Fruit fly (Drosophila melanogaster) whole organism, embryonic: ENCODE data around the gene CG6163.

Experiments used
- Asciz ChIP-seq: fragments of 200-800 bp; sonication (Bioruptor generic); optimal IDR thresholded peaks from 2 replicates; lab custom pipeline; 2017; ENCODE audit warnings: missing biosample characterization, mild to moderate bottlenecking, missing genetic modification characterization, missing genetic modification reagents
- Bgb ChIP-seq: fragments of 200-800 bp; sonication (Bioruptor generic); IDR thresholded peaks from 2 replicates; pipeline ENCODE4 v1.3.6; 2022; ENCODE audit warnings: missing biosample characterization, missing genetic modification characterization; ENCODE audit not compliant: partially characterized antibody
- C15 ChIP-seq: fragments of 200-800 bp; sonication (Bioruptor generic); IDR thresholded peaks from 3 replicates; pipeline ENCODE4 v1.3.6; 2022; ENCODE audit warnings: missing biosample characterization, missing genetic modification characterization
- CG10147 ChIP-seq: fragments of 200-800 bp; sonication (Bioruptor generic); optimal IDR thresholded peaks from 2 replicates; lab custom pipeline; 2019; ENCODE audit warnings: missing biosample characterization, mild to moderate bottlenecking, missing genetic modification characterization, moderate library complexity
- CG10979 ChIP-seq: fragments of 200-800 bp; sonication (Bioruptor generic); optimal IDR thresholded peaks from 2 replicates; lab custom pipeline; 2018; ENCODE audit warnings: missing biosample characterization, mild to moderate bottlenecking, missing genetic modification characterization, moderate library complexity
- CG12236 ChIP-seq: fragments of 200-800 bp; sonication (Bioruptor generic); optimal IDR thresholded peaks from 2 replicates; lab custom pipeline; 2016; ENCODE audit warnings: missing biosample characterization, missing genetic modification characterization
- CG12744 ChIP-seq: fragments of 200-800 bp; sonication (Bioruptor generic); optimal IDR thresholded peaks from 2 replicates; lab custom pipeline; 2016; ENCODE audit warnings: missing biosample characterization, missing genetic modification characterization
- CG13123 ChIP-seq: fragments of 200-800 bp; sonication (Bioruptor generic); optimal IDR thresholded peaks from 2 replicates; lab custom pipeline; 2016; ENCODE audit warnings: missing biosample characterization, missing genetic modification characterization
- CG1529 ChIP-seq: fragments of 200-800 bp; sonication (Bioruptor generic); optimal IDR thresholded peaks from 3 replicates; lab custom pipeline; 2018; ENCODE audit warnings: missing biosample characterization, missing genetic modification characterization
- CG15514 ChIP-seq: fragments of 200-800 bp; sonication (Bioruptor generic); optimal IDR thresholded peaks from 3 replicates; lab custom pipeline; 2017; ENCODE audit warnings: missing biosample characterization, missing genetic modification characterization, mild to moderate bottlenecking, moderate library complexity, missing genetic modification reagents
- CG15601 ChIP-seq: fragments of 200-800 bp; sonication (Bioruptor generic); optimal IDR thresholded peaks from 3 replicates; lab custom pipeline; 2019; ENCODE audit warnings: missing biosample characterization, mild to moderate bottlenecking, missing genetic modification characterization, moderate library complexity
- CG17328 ChIP-seq: fragments of 200-800 bp; sonication (Bioruptor generic); IDR thresholded peaks from 2 replicates; pipeline ENCODE4 v1.3.6; 2022; ENCODE audit warnings: missing biosample characterization, missing genetic modification characterization
- CG17361 ChIP-seq: fragments of 200-800 bp; sonication (Bioruptor generic); IDR thresholded peaks from 3 replicates; pipeline ENCODE4 v1.3.6; 2022; ENCODE audit warnings: missing biosample characterization, missing genetic modification characterization
- CG33557 ChIP-seq: fragments of 200-800 bp; sonication (Bioruptor generic); optimal IDR thresholded peaks from 2 replicates; lab custom pipeline; 2019; ENCODE audit warnings: missing biosample characterization, mild to moderate bottlenecking, missing genetic modification characterization, moderate library complexity
- CG4424 ChIP-seq: fragments of 200-800 bp; sonication (Bioruptor generic); optimal IDR thresholded peaks from 3 replicates; lab custom pipeline; 2016; ENCODE audit warnings: missing biosample characterization, missing genetic modification characterization
- CG5245 ChIP-seq: fragments of 200-800 bp; sonication (Bioruptor generic); optimal IDR thresholded peaks from 3 replicates; lab custom pipeline; 2016; ENCODE audit warnings: missing biosample characterization, missing genetic modification characterization
- CG7839 ChIP-seq: fragments of 200-800 bp; sonication (Bioruptor generic); optimal IDR thresholded peaks from 3 replicates; lab custom pipeline; 2018; ENCODE audit warnings: missing biosample characterization, mild to moderate bottlenecking, missing genetic modification characterization, moderate library complexity
- CG7928 ChIP-seq: fragments of 200-800 bp; sonication (Bioruptor generic); optimal IDR thresholded peaks from 2 replicates; lab custom pipeline; 2017; ENCODE audit warnings: missing biosample characterization, mild to moderate bottlenecking, missing genetic modification characterization
- CG9215 ChIP-seq: fragments of 200-800 bp; sonication (Bioruptor generic); IDR thresholded peaks from 2 replicates; pipeline ENCODE4 v1.3.6; 2022; ENCODE audit warnings: missing biosample characterization, missing genetic modification characterization
- CG9609 ChIP-seq: fragments of 200-800 bp; sonication (Bioruptor generic); optimal IDR thresholded peaks from 3 replicates; lab custom pipeline; 2016; ENCODE audit warnings: missing biosample characterization, missing genetic modification characterization
- CG9727 ChIP-seq: fragments of 200-800 bp; sonication (Bioruptor generic); optimal IDR thresholded peaks from 3 replicates; lab custom pipeline; 2017; ENCODE audit warnings: missing biosample characterization, mild to moderate bottlenecking, missing genetic modification characterization
- CG9932 ChIP-seq: fragments of 200-800 bp; sonication (Bioruptor generic); IDR thresholded peaks from 2 replicates; pipeline ENCODE4 v1.3.6; 2022; ENCODE audit warnings: missing biosample characterization, missing genetic modification characterization
- Chrac-16 ChIP-seq: fragments of 200-800 bp; sonication (Bioruptor generic); optimal IDR thresholded peaks from 3 replicates; lab custom pipeline; 2016; ENCODE audit warnings: missing biosample characterization, missing genetic modification characterization
- HLH54F ChIP-seq: fragments of 200-800 bp; sonication (Bioruptor generic); optimal IDR thresholded peaks from 3 replicates; lab custom pipeline; 2016; ENCODE audit warnings: missing biosample characterization, missing genetic modification characterization
- HmgD ChIP-seq: fragments of 200-800 bp; sonication (Bioruptor generic); optimal IDR thresholded peaks from 3 replicates; lab custom pipeline; 2016; ENCODE audit warnings: missing biosample characterization, missing genetic modification characterization
- Meics ChIP-seq: fragments of 200-800 bp; sonication (Bioruptor generic); optimal IDR thresholded peaks from 2 replicates; lab custom pipeline; 2017; ENCODE audit warnings: missing biosample characterization, mild to moderate bottlenecking, missing genetic modification characterization
- Opbp ChIP-seq: fragments of 200-800 bp; sonication (Bioruptor generic); IDR thresholded peaks from 3 replicates; pipeline ENCODE4 v1.3.6; 2022; ENCODE audit warnings: missing biosample characterization, missing genetic modification characterization; ENCODE audit not compliant: partially characterized antibody
- Rx ChIP-seq: fragments of 200-800 bp; sonication (Bioruptor generic); IDR thresholded peaks from 2 replicates; pipeline ENCODE4 v1.3.6; 2022; ENCODE audit warnings: missing biosample characterization, missing genetic modification characterization
- ab ChIP-seq: fragments of 200-800 bp; sonication (Bioruptor generic); optimal IDR thresholded peaks from 2 replicates; lab custom pipeline; 2016; ENCODE audit warnings: missing biosample characterization, missing genetic modification characterization
- ap ChIP-seq: fragments of 200-800 bp; sonication (Bioruptor generic); IDR thresholded peaks from 2 replicates; pipeline ENCODE4 v1.3.6; 2022; ENCODE audit warnings: missing biosample characterization, missing genetic modification characterization
- chif ChIP-seq, 2 experiments: fragments of 200-800 bp; sonication (Bioruptor generic); optimal IDR thresholded peaks; 3 replicates each; lab custom pipeline; 2016; ENCODE audit warnings: missing biosample characterization in 2 of 2, missing genetic modification characterization in 2 of 2
- chm ChIP-seq: fragments of 200-800 bp; sonication (Bioruptor generic); IDR thresholded peaks from 2 replicates; pipeline ENCODE4 v1.3.6; 2022; ENCODE audit warnings: missing biosample characterization, missing genetic modification characterization
- crol ChIP-seq: fragments of 200-800 bp; sonication (Bioruptor generic); IDR thresholded peaks from 2 replicates; pipeline ENCODE4 v1.3.6; 2022; ENCODE audit warnings: missing biosample characterization, missing genetic modification characterization
- dimm ChIP-seq: fragments of 200-800 bp; sonication (Bioruptor generic); IDR thresholded peaks from 2 replicates; pipeline ENCODE4 v1.3.6; 2022; ENCODE audit warnings: missing biosample characterization, missing genetic modification characterization
- exex ChIP-seq: fragments of 200-800 bp; sonication (Bioruptor generic); optimal IDR thresholded peaks from 4 replicates; lab custom pipeline; 2018; ENCODE audit warnings: missing biosample characterization, mild to moderate bottlenecking, missing genetic modification characterization, moderate library complexity
- gem ChIP-seq: fragments of 200-800 bp; sonication (Bioruptor generic); optimal IDR thresholded peaks from 2 replicates; lab custom pipeline; 2019; ENCODE audit warnings: missing biosample characterization, mild to moderate bottlenecking, missing genetic modification characterization, moderate library complexity
- ham ChIP-seq: fragments of 200-800 bp; sonication (Bioruptor generic); IDR thresholded peaks from 2 replicates; pipeline ENCODE4 v1.3.6; 2022; ENCODE audit warnings: missing biosample characterization, missing genetic modification characterization
- jigr1 ChIP-seq: fragments of 200-800 bp; sonication (Bioruptor generic); IDR thresholded peaks from 3 replicates; pipeline ENCODE4 v1.3.6; 2022; ENCODE audit warnings: missing biosample characterization, missing genetic modification characterization
- jing ChIP-seq: fragments of 200-800 bp; sonication (Bioruptor generic); optimal IDR thresholded peaks from 2 replicates; lab custom pipeline; 2018; ENCODE audit warnings: missing biosample characterization, mild to moderate bottlenecking, missing genetic modification characterization
- lab ChIP-seq: fragments of 200-800 bp; sonication (Bioruptor generic); optimal IDR thresholded peaks from 3 replicates; lab custom pipeline; 2017; ENCODE audit warnings: missing biosample characterization, missing genetic modification characterization, mild to moderate bottlenecking, moderate library complexity, missing genetic modification reagents
- lola ChIP-seq, 3 experiments: fragments of >200 bp in 2 of 3; fragments of 200-800 bp in 1 of 3; sonication (Bioruptor generic) in 1 of 3; optimal IDR thresholded peaks; 2 replicates each; lab custom pipeline; 2017 to 2019; ENCODE audit warnings: missing biosample characterization in 3 of 3, missing genetic modification characterization in 3 of 3, mild to moderate bottlenecking in 1 of 3, moderate library complexity in 1 of 3
- odd ChIP-seq: fragments of 200-800 bp; sonication (Bioruptor generic); optimal IDR thresholded peaks from 2 replicates; lab custom pipeline; 2017; ENCODE audit warnings: missing biosample characterization, mild to moderate bottlenecking, missing genetic modification characterization
- pan ChIP-seq, 4 experiments: fragments of >200 bp in 3 of 4; fragments of 200-800 bp in 1 of 4; sonication (Bioruptor generic) in 1 of 4; optimal IDR thresholded peaks in 3 of 4; IDR thresholded peaks in 1 of 4; 2 replicates each; pipeline versions ENCODE4 v1.3.6 to Lab custom; 2017 to 2022; ENCODE audit warnings: missing biosample characterization in 2 of 4, missing genetic modification characterization in 2 of 4, mixed read lengths in 1 of 4
- schlank ChIP-seq: fragments of 200-800 bp; sonication (Bioruptor generic); optimal IDR thresholded peaks from 2 replicates; lab custom pipeline; 2018; ENCODE audit warnings: missing biosample characterization, mild to moderate bottlenecking, missing genetic modification characterization
- ssp ChIP-seq: fragments of 200-800 bp; sonication (Bioruptor generic); IDR thresholded peaks from 2 replicates; pipeline ENCODE4 v1.3.6; 2022; ENCODE audit warnings: missing biosample characterization, missing genetic modification characterization
- unpg ChIP-seq: fragments of 200-800 bp; sonication (Bioruptor generic); optimal IDR thresholded peaks from 3 replicates; lab custom pipeline; 2018; ENCODE audit warnings: missing biosample characterization, mild to moderate bottlenecking, missing genetic modification characterization, moderate library complexity
- vnd ChIP-seq: fragments of 200-800 bp; sonication (Bioruptor generic); IDR thresholded peaks from 3 replicates; pipeline ENCODE4 v1.3.6; 2022; ENCODE audit warnings: missing biosample characterization, missing genetic modification characterization; ENCODE audit not compliant: partially characterized antibody
- zfh1 ChIP-seq: fragments of 200-800 bp; sonication (Bioruptor generic); IDR thresholded peaks from 3 replicates; pipeline ENCODE4 v1.3.6; 2022; ENCODE audit warnings: missing biosample characterization, missing genetic modification characterization

The CG6163 gene

DNA sequence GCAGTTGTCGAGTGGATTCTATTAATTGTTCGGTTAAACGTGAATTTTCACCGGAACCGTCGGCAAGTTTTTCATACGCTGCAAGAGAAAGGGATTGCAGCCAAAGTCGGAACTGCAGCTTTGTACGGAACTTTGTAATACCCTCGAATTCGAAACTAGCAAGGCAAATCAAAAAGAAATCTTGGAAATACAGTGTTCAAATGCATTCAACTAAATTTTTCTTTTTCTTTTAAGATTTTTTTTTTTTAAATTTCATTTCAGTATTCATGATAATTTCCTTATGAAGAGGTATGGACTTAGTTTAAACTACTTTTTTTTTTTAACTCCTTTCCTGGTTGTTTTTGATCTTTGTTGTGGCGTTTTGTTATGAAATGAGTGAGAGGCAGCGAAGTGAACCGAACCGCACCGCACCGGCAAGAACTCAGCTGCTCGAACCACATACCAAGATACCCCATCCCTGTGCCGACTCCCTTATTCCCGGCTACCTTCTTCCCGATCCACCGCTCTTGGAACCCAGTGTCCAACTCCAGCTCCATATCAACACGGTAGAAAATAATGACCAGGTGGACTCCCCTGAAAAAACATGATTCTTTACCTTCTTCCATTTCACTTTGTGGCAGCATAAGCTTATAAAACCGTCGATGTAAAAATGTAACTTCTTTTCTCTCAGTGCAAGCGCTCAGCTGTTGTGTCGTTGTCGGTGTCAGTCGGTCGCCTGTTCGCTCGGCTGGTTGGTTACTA, 15.2 kb upstream of the CG6163 start (continued):
- TF ChIP-seq CG7839 (tag; lab: Kevin White, UChicago) = peak; percentile 61
- TF ChIP-seq CG12236 (GFP tag; lab: Kevin White, UChicago) = peak; percentile 26
- TF ChIP-seq jing (GFP tag; lab: Kevin White, UChicago) = peak; percentile 42
- peak; percentile 40; the same call in 1 of the 2 replicates for TF ChIP-seq ssp (GFP tag; lab: Robert Waterston, UW)
- peak; percentile 44 for TF ChIP-seq odd
- no peak for TF ChIP-seq exex (tag; lab: Kevin White, UChicago)
- no peak for TF ChIP-seq Asciz (GFP tag; lab: Kevin White, UChicago)
- peak; percentile 27 for TF ChIP-seq CG4424 (GFP tag; lab: Kevin White, UChicago)
- TF ChIP-seq CG9932 (GFP tag; lab: Robert Waterston, UW) = 0 out of 2 replicates have a peak, but pooled peaks have one; percentile 23
- TF ChIP-seq CG9727 = peak; percentile 40
- TF ChIP-seq pan (optimal IDR thresholded peaks at IDR 0.05; lab: Kevin White, UChicago) = no peak
- TF ChIP-seq pan (GFP tag; optimal IDR thresholded peaks at IDR 0.05 in 1 of 2, IDR thresholded peaks at IDR 0.05 in 1 of 2) = peak in 1 of 2 experiments; percentile 52
- peak; percentile 52 for TF ChIP-seq lab (GFP tag; lab: Kevin White, UChicago)
- TF ChIP-seq chif (GFP tag; optimal IDR thresholded peaks at IDR 0.05; lab: Kevin White, UChicago) = peak; percentile 24 to 45
- peak; percentile 53; the same call in 1 of the 3 replicates for TF ChIP-seq CG17361 (GFP tag; lab: Robert Waterston, UW)
- no peak for TF ChIP-seq ab (GFP tag; lab: Kevin White, UChicago)
- TF ChIP-seq HLH54F = no peak
- no peak for TF ChIP-seq CG13123 (GFP tag; lab: Kevin White, UChicago)
- no peak for TF ChIP-seq Bgb (GFP tag; lab: Robert Waterston, UW)
- TF ChIP-seq CG5245 (GFP tag; lab: Kevin White, UChicago) = peak; percentile 39
- TF ChIP-seq gem (tag; lab: Kevin White, UChicago) = peak; percentile 46
- TF ChIP-seq CG7928 = no peak
- TF ChIP-seq ap (GFP tag; lab: Robert Waterston, UW) = 0 out of 2 replicates have a peak, but pooled peaks have one; percentile 28
- TF ChIP-seq Opbp (GFP tag; lab: Robert Waterston, UW) = no peak
- TF ChIP-seq C15 (GFP tag; lab: Robert Waterston, UW) = 0 out of 3 replicates have a peak, but pooled peaks have one; percentile 18
- no peak for TF ChIP-seq HmgD (GFP tag; lab: Kevin White, UChicago)
- TF ChIP-seq CG15514 (GFP tag; lab: Kevin White, UChicago) = peak; percentile 4
- TF ChIP-seq CG10147 (GFP tag; lab: Kevin White, UChicago) = peak; percentile 24
- TF ChIP-seq ham (GFP tag; lab: Robert Waterston, UW) = no peak
- peak in 1 of 3 experiments; percentile 48 for TF ChIP-seq lola (GFP tag; optimal IDR thresholded peaks at IDR 0.05; lab: Kevin White, UChicago)
- TF ChIP-seq schlank (tag; lab: Kevin White, UChicago) = no peak
- TF ChIP-seq jigr1 (GFP tag; lab: Robert Waterston, UW) = no peak
- peak; percentile 54; the same call in 1 of the 2 replicates for TF ChIP-seq Rx
- no peak; the same call in 1 of the 2 replicates for TF ChIP-seq dimm (GFP tag; lab: Robert Waterston, UW)
- peak; percentile 64 for TF ChIP-seq chm
- peak; percentile 46 for TF ChIP-seq Chrac-16 (GFP tag; lab: Kevin White, UChicago)
- no peak for TF ChIP-seq vnd (GFP tag; lab: Robert Waterston, UW)
- TF ChIP-seq unpg = peak; percentile 55
- TF ChIP-seq CG15601 (tag; lab: Kevin White, UChicago) = peak; percentile 66
- TF ChIP-seq crol (GFP tag; lab: Robert Waterston, UW) = peak; percentile 65
- TF ChIP-seq CG33557 (GFP tag; lab: Kevin White, UChicago) = peak; percentile 56
- TF ChIP-seq CG10979 (tag; lab: Kevin White, UChicago) = peak; percentile 67
- TF ChIP-seq Meics (GFP tag; lab: Kevin White, UChicago) = no peak
- peak; percentile 22; the same call in 1 of the 2 replicates for TF ChIP-seq CG9215
- peak; percentile 1 for TF ChIP-seq CG12744 (GFP tag; lab: Kevin White, UChicago)
- TF ChIP-seq CG9609 = peak; percentile 16
- peak; percentile 80 for TF ChIP-seq zfh1 (GFP tag; lab: Robert Waterston, UW)
- peak; percentile 68 for TF ChIP-seq CG17328 (GFP tag; lab: Robert Waterston, UW)
- peak; percentile 2 for TF ChIP-seq CG1529 (GFP tag; lab: Kevin White, UChicago)
